Worm (Caenorhabditis elegans) whole organism, young adult: Measurements from ENCODE around the gene T11G6.3.

ENCODE experiments used
- B0019.2 ChIP-seq: fragments of 200-800 bp; sonication (Bioruptor generic); conservative IDR thresholded peaks from 2 replicates; pipeline ENCODE4 v1.3.6; 2022; ENCODE audit warnings: missing genetic modification reagents, missing genetic modification characterization, missing compliant biosample characterization
- F23B12.7 ChIP-seq: sonication (generic microtip); optimal IDR thresholded peaks from 2 replicates; lab custom pipeline; 2017; ENCODE audit warnings: missing genetic modification characterization, mild to moderate bottlenecking, missing compliant biosample characterization, antibody characterized with exemption, moderate library complexity; ENCODE audit not compliant: insufficient read depth
- ama-1 ChIP-seq, 3 experiments: fragments of 150-350 bp in 1 of 3; sonication (generic microtip) in 2 of 3; optimal IDR thresholded peaks; 2 replicates each; lab custom pipeline; 2014 to 2018; ENCODE audit warnings: missing biosample characterization in 2 of 3, missing genetic modification characterization in 2 of 3, missing genetic modification reagents in 2 of 3
- him-1 ChIP-seq: sonication (generic microtip); optimal IDR thresholded peaks from 2 replicates; lab custom pipeline; 2016; ENCODE audit warnings: missing genotype, missing genetic modification reagents, missing genetic modification characterization, missing compliant biosample characterization
- lin-35 ChIP-seq, 3 experiments: fragments of 150-350 bp in 2 of 3; sonication (generic microtip) in 1 of 3; optimal IDR thresholded peaks; 2 replicates each; lab custom pipeline; 2014 to 2018; ENCODE audit warnings: missing biosample characterization in 3 of 3, missing genetic modification characterization in 3 of 3, missing genetic modification reagents in 3 of 3
- lir-1 ChIP-seq: fragments of 200-800 bp; sonication (Bioruptor generic); conservative IDR thresholded peaks from 2 replicates; pipeline ENCODE4 v1.3.6; 2022; ENCODE audit warnings: missing genetic modification reagents, missing genetic modification characterization, missing compliant biosample characterization
- lsy-27 ChIP-seq: sonication (generic microtip); optimal IDR thresholded peaks from 2 replicates; lab custom pipeline; 2017; ENCODE audit warnings: missing genetic modification characterization, mild to moderate bottlenecking, missing compliant biosample characterization, antibody characterized with exemption, missing genotype, borderline replicate concordance; ENCODE audit not compliant: insufficient read depth
- madf-3 ChIP-seq: fragments of 200-800 bp; sonication (Bioruptor generic); IDR thresholded peaks from 2 replicates; pipeline ENCODE4 v1.3.6; 2022; ENCODE audit warnings: missing genetic modification reagents, missing genetic modification characterization, missing compliant biosample characterization
- madf-8 ChIP-seq: fragments of 200-800 bp; sonication (Bioruptor generic); conservative IDR thresholded peaks from 2 replicates; pipeline ENCODE4 v1.3.6; 2022; ENCODE audit warnings: missing genetic modification reagents, missing genetic modification characterization, missing compliant biosample characterization
- nhr-90 ChIP-seq: sonication (generic microtip); optimal IDR thresholded peaks from 2 replicates; lab custom pipeline; 2016; ENCODE audit warnings: missing genotype, mild to moderate bottlenecking, missing genetic modification characterization, missing compliant biosample characterization
- unc-130 ChIP-seq: sonication (generic microtip); optimal IDR thresholded peaks from 2 replicates; lab custom pipeline; 2016; ENCODE audit warnings: missing genetic modification reagents, missing genetic modification characterization, missing compliant biosample characterization
- xnd-1 ChIP-seq: sonication (generic microtip); optimal IDR thresholded peaks from 2 replicates; lab custom pipeline; 2016; ENCODE audit warnings: missing genotype, missing genetic modification reagents, missing genetic modification characterization, missing compliant biosample characterization
- ztf-3 ChIP-seq: fragments of 200-800 bp; sonication (Bioruptor generic); optimal IDR thresholded peaks from 2 replicates; lab custom pipeline; 2018; ENCODE audit warnings: mild to moderate bottlenecking, missing genetic modification characterization, missing compliant biosample characterization

DNA sequence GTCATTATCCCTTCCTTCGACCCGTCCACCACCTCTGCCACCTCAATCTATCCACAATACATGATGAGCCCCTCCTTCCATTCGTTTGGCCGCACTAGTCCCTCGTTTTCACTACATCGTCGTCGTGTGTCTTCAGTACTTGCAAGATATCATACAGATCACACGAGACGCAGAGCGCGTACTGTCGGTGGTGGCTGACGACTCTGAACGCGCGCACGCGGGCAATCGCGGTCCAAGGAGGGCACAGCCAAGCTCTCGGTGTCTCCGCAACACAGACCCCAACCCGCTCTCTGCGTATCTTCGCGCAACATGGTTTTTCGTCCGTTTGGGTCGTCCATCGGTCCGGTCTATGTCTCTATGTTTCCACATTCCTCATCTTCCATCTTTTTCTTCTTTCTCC is 38.0 kb downstream of the T11G6.3 start:
- no peak for TF ChIP-seq ztf-3 (GFP tag; lab: Kevin White, UChicago)
- no peak for TF ChIP-seq B0019.2 (GFP tag; lab: Robert Waterston, UW)
- no peak for TF ChIP-seq xnd-1 (tag; lab: Kevin White, UChicago)
- no peak for TF ChIP-seq madf-3 (GFP tag; lab: Robert Waterston, UW)
- no peak for TF ChIP-seq lin-35 (GFP tag; optimal IDR thresholded peaks at IDR 0.05; lab: Kevin White, UChicago)
- no peak for TF ChIP-seq nhr-90 (tag; lab: Kevin White, UChicago)
- no peak for TF ChIP-seq F23B12.7 (tag; lab: Kevin White, UChicago)
- TF ChIP-seq lir-1, result no peak
- TF ChIP-seq ama-1 (optimal IDR thresholded peaks at IDR 0.05; lab: Kevin White, UChicago), result no peak
- TF ChIP-seq ama-1 (GFP tag; optimal IDR thresholded peaks at IDR 0.05; lab: Kevin White, UChicago), result no peak
- no peak for TF ChIP-seq unc-130 (GFP tag; lab: Kevin White, UChicago)
- no peak for TF ChIP-seq lsy-27 (tag; lab: Kevin White, UChicago)
- no peak for TF ChIP-seq him-1 (tag; lab: Kevin White, UChicago)
- TF ChIP-seq madf-8 (GFP tag; lab: Robert Waterston, UW), result no peak
